Fruit fly (Drosophila melanogaster) whole organism, embryonic: ENCODE data around the gene SP1173.
A peak's percentile ranks its signal among the peaks of the same experiment; 100 is the strongest.

Experiments
- Aef1 ChIP-seq: fragments of 200-800 bp; sonication (Bioruptor generic); IDR thresholded peaks from 3 replicates; pipeline ENCODE4 v1.3.6; 2022; ENCODE audit warnings: missing biosample characterization, missing genetic modification characterization
- Atf6 ChIP-seq: fragments of 200-800 bp; sonication (Bioruptor generic); IDR thresholded peaks from 2 replicates; pipeline ENCODE4 v1.3.6; 2022; ENCODE audit warnings: missing biosample characterization, missing genetic modification characterization
- Bdp1 ChIP-seq: fragments of 200-800 bp; sonication (Bioruptor generic); optimal IDR thresholded peaks from 3 replicates; lab custom pipeline; 2016; ENCODE audit warnings: missing biosample characterization, missing genetic modification characterization
- CG10543 ChIP-seq: fragments of 200-800 bp; sonication (Bioruptor generic); optimal IDR thresholded peaks from 3 replicates; lab custom pipeline; 2017; ENCODE audit warnings: missing biosample characterization, mild to moderate bottlenecking, missing genetic modification characterization, moderate library complexity
- CG11093 ChIP-seq: fragments of 200-800 bp; sonication (Bioruptor generic); IDR thresholded peaks from 3 replicates; pipeline ENCODE4 v1.3.6; 2022; ENCODE audit warnings: missing biosample characterization, missing genetic modification characterization
- CG12071 ChIP-seq: fragments of 200-800 bp; sonication (Bioruptor generic); optimal IDR thresholded peaks from 3 replicates; lab custom pipeline; 2018; ENCODE audit warnings: missing biosample characterization, mild to moderate bottlenecking, missing genetic modification characterization
- CG13123 ChIP-seq: fragments of 200-800 bp; sonication (Bioruptor generic); optimal IDR thresholded peaks from 2 replicates; lab custom pipeline; 2016; ENCODE audit warnings: missing biosample characterization, missing genetic modification characterization
- CG13424 ChIP-seq: fragments of 200-800 bp; sonication (Bioruptor generic); optimal IDR thresholded peaks from 2 replicates; lab custom pipeline; 2019; ENCODE audit warnings: missing biosample characterization, mild to moderate bottlenecking, missing genetic modification characterization, moderate library complexity
- CG14441 ChIP-seq: fragments of 200-800 bp; sonication (Bioruptor generic); IDR thresholded peaks from 2 replicates; pipeline ENCODE4 v1.3.6; 2022; ENCODE audit warnings: missing biosample characterization, missing genetic modification characterization
- CG17359 ChIP-seq: fragments of 200-800 bp; sonication (Bioruptor generic); optimal IDR thresholded peaks from 3 replicates; lab custom pipeline; 2018; ENCODE audit warnings: missing biosample characterization, mild to moderate bottlenecking, missing genetic modification characterization, moderate library complexity
- CG2120 ChIP-seq: fragments of 200-800 bp; sonication (Bioruptor generic); optimal IDR thresholded peaks from 3 replicates; lab custom pipeline; 2016; ENCODE audit warnings: missing biosample characterization, missing genetic modification characterization
- CG2712 ChIP-seq: fragments of 200-800 bp; optimal IDR thresholded peaks from 3 replicates; lab custom pipeline; 2019; ENCODE audit warnings: missing biosample characterization, mild to moderate bottlenecking, missing genetic modification characterization, moderate library complexity
- CG31365 ChIP-seq: fragments of 200-800 bp; sonication (Bioruptor generic); optimal IDR thresholded peaks from 2 replicates; lab custom pipeline; 2018; ENCODE audit warnings: missing biosample characterization, mild to moderate bottlenecking, missing genetic modification characterization
- CG3163 ChIP-seq: fragments of 200-800 bp; sonication (Bioruptor generic); optimal IDR thresholded peaks from 3 replicates; lab custom pipeline; 2016; ENCODE audit warnings: missing biosample characterization, missing genetic modification characterization
- CG32532 ChIP-seq: fragments of 200-800 bp; sonication (Bioruptor generic); IDR thresholded peaks from 2 replicates; pipeline ENCODE4 v1.3.6; 2022; ENCODE audit warnings: missing biosample characterization, missing genetic modification characterization
- CG33557 ChIP-seq: fragments of 200-800 bp; sonication (Bioruptor generic); optimal IDR thresholded peaks from 2 replicates; lab custom pipeline; 2019; ENCODE audit warnings: missing biosample characterization, mild to moderate bottlenecking, missing genetic modification characterization, moderate library complexity
- CG42726 ChIP-seq: fragments of 200-800 bp; sonication (Bioruptor generic); IDR thresholded peaks from 2 replicates; pipeline ENCODE4 v1.3.6; 2022; ENCODE audit warnings: missing biosample characterization, missing genetic modification characterization; ENCODE audit not compliant: partially characterized antibody
- CG5180 ChIP-seq: fragments of 200-800 bp; sonication (Bioruptor generic); optimal IDR thresholded peaks from 3 replicates; lab custom pipeline; 2017; ENCODE audit warnings: missing biosample characterization, missing genetic modification characterization, mild to moderate bottlenecking, moderate library complexity, missing genetic modification reagents
- CTCF ChIP-seq: fragments of 200-800 bp; sonication (Bioruptor generic); optimal IDR thresholded peaks from 2 replicates; lab custom pipeline; 2017; ENCODE audit warnings: missing biosample characterization, mild to moderate bottlenecking, missing genetic modification characterization, moderate library complexity
- CoRest ChIP-seq: fragments of 200-800 bp; sonication (Bioruptor generic); optimal IDR thresholded peaks from 3 replicates; lab custom pipeline; 2018; ENCODE audit warnings: missing biosample characterization, mild to moderate bottlenecking, missing genetic modification characterization, moderate library complexity
- Dbx ChIP-seq: fragments of 200-800 bp; sonication (Bioruptor generic); IDR thresholded peaks from 3 replicates; pipeline ENCODE4 v1.3.6; 2022; ENCODE audit warnings: missing biosample characterization, missing genetic modification characterization
- Doc3 ChIP-seq: fragments of 200-800 bp; sonication (Bioruptor generic); IDR thresholded peaks from 3 replicates; pipeline ENCODE4 v1.3.6; 2022; ENCODE audit warnings: missing biosample characterization, missing genetic modification characterization; ENCODE audit not compliant: partially characterized antibody
- HLH54F ChIP-seq: fragments of 200-800 bp; sonication (Bioruptor generic); optimal IDR thresholded peaks from 3 replicates; lab custom pipeline; 2016; ENCODE audit warnings: missing biosample characterization, missing genetic modification characterization
- HmgZ ChIP-seq: fragments of 200-800 bp; sonication (Bioruptor generic); optimal IDR thresholded peaks from 2 replicates; lab custom pipeline; 2018; ENCODE audit warnings: missing biosample characterization, mild to moderate bottlenecking, missing genetic modification characterization
- Hr39 ChIP-seq: fragments of >200 bp; optimal IDR thresholded peaks from 2 replicates; lab custom pipeline; 2017
- Hsf ChIP-seq: fragments of 200-800 bp; sonication (Bioruptor generic); optimal IDR thresholded peaks from 3 replicates; lab custom pipeline; 2016; ENCODE audit warnings: missing biosample characterization, missing genetic modification characterization
- Lpt ChIP-seq: fragments of >200 bp; optimal IDR thresholded peaks from 2 replicates; lab custom pipeline; 2018; ENCODE audit warnings: missing biosample characterization, missing genetic modification characterization
- Med ChIP-seq: fragments of 200-800 bp; sonication (Bioruptor generic); peaks from one replicate; lab custom pipeline; 2016; ENCODE audit warnings: missing biosample characterization, missing genetic modification characterization, mild to moderate bottlenecking, inconsistent platforms, moderate library complexity
- Meics ChIP-seq: fragments of 200-800 bp; sonication (Bioruptor generic); optimal IDR thresholded peaks from 2 replicates; lab custom pipeline; 2017; ENCODE audit warnings: missing biosample characterization, mild to moderate bottlenecking, missing genetic modification characterization
- Sox100B ChIP-seq: fragments of 200-800 bp; sonication (Bioruptor generic); optimal IDR thresholded peaks from 3 replicates; lab custom pipeline; 2018; ENCODE audit warnings: missing biosample characterization, mild to moderate bottlenecking, missing genetic modification characterization
- Sox102F ChIP-seq: fragments of 200-800 bp; sonication (Bioruptor generic); optimal IDR thresholded peaks from 2 replicates; lab custom pipeline; 2018; ENCODE audit warnings: missing biosample characterization, mild to moderate bottlenecking, missing genetic modification characterization, moderate library complexity
- bigmax ChIP-seq: fragments of 200-800 bp; sonication (Bioruptor generic); optimal IDR thresholded peaks from 2 replicates; lab custom pipeline; 2018; ENCODE audit warnings: missing biosample characterization, mild to moderate bottlenecking, missing genetic modification characterization
- bowl ChIP-seq: fragments of 200-800 bp; sonication (Bioruptor generic); IDR thresholded peaks from 2 replicates; pipeline ENCODE4 v1.3.6; 2022; ENCODE audit warnings: missing biosample characterization, missing genetic modification characterization
- dysf ChIP-seq: fragments of 200-800 bp; sonication (Bioruptor generic); IDR thresholded peaks from 3 replicates; pipeline ENCODE4 v1.3.6; 2022; ENCODE audit warnings: missing biosample characterization, missing genetic modification characterization
- eve ChIP-seq, 2 experiments: fragments of >200 bp; optimal IDR thresholded peaks; 2 replicates each; lab custom pipeline; 2017; ENCODE audit warnings: missing biosample characterization in 2 of 2, missing genetic modification characterization in 2 of 2
- hb ChIP-seq: fragments of 200-800 bp; sonication (Bioruptor generic); IDR thresholded peaks from 3 replicates; pipeline ENCODE4 v1.3.6; 2022; ENCODE audit warnings: missing biosample characterization, missing genetic modification characterization; ENCODE audit not compliant: partially characterized antibody
- kah ChIP-seq: fragments of 200-800 bp; sonication (Bioruptor generic); optimal IDR thresholded peaks from 2 replicates; lab custom pipeline; 2018; ENCODE audit warnings: missing biosample characterization, mild to moderate bottlenecking, missing genetic modification characterization
- klu ChIP-seq: fragments of 200-800 bp; sonication (Bioruptor generic); IDR thresholded peaks from 2 replicates; pipeline ENCODE4 v1.3.6; 2022; ENCODE audit warnings: missing biosample characterization, missing genetic modification characterization
- maf-S ChIP-seq: fragments of 200-800 bp; sonication (Bioruptor generic); optimal IDR thresholded peaks from 2 replicates; lab custom pipeline; 2016; ENCODE audit warnings: missing biosample characterization, missing genetic modification characterization
- pho ChIP-seq: fragments of 200-800 bp; sonication (Bioruptor generic); optimal IDR thresholded peaks from 2 replicates; lab custom pipeline; 2016; ENCODE audit warnings: missing biosample characterization, missing genetic modification characterization
- phol ChIP-seq: fragments of 200-800 bp; sonication (Bioruptor generic); optimal IDR thresholded peaks from 3 replicates; lab custom pipeline; 2018; ENCODE audit warnings: missing biosample characterization, mild to moderate bottlenecking, missing genetic modification characterization, moderate library complexity
- ranshi ChIP-seq: fragments of 200-800 bp; sonication (Bioruptor generic); IDR thresholded peaks from 2 replicates; pipeline ENCODE4 v1.3.6; 2022; ENCODE audit warnings: missing biosample characterization, missing genetic modification characterization
- row ChIP-seq: fragments of 200-800 bp; sonication (Bioruptor generic); IDR thresholded peaks from 3 replicates; pipeline ENCODE4 v1.3.6; 2022; ENCODE audit warnings: missing biosample characterization, missing genetic modification characterization
- schlank ChIP-seq: fragments of 200-800 bp; sonication (Bioruptor generic); optimal IDR thresholded peaks from 2 replicates; lab custom pipeline; 2018; ENCODE audit warnings: missing biosample characterization, mild to moderate bottlenecking, missing genetic modification characterization
- sd ChIP-seq: fragments of 200-800 bp; sonication (Bioruptor generic); optimal IDR thresholded peaks from 3 replicates; lab custom pipeline; 2018; ENCODE audit warnings: missing biosample characterization, mild to moderate bottlenecking, missing genetic modification characterization, moderate library complexity
- sens ChIP-seq: fragments of 200-800 bp; sonication (Bioruptor generic); peaks from one replicate; lab custom pipeline; 2016; ENCODE audit warnings: missing biosample characterization, missing genetic modification characterization
- sug ChIP-seq: fragments of 200-800 bp; optimal IDR thresholded peaks from 2 replicates; lab custom pipeline; 2019; ENCODE audit warnings: missing biosample characterization, mild to moderate bottlenecking, missing genetic modification characterization, moderate library complexity
- tgo ChIP-seq: fragments of 200-800 bp; sonication (Bioruptor generic); IDR thresholded peaks from 3 replicates; pipeline ENCODE4 v1.3.6; 2022; ENCODE audit warnings: missing biosample characterization, missing genetic modification characterization
- trem ChIP-seq: fragments of 200-800 bp; optimal IDR thresholded peaks from 3 replicates; lab custom pipeline; 2019; ENCODE audit warnings: missing biosample characterization, mild to moderate bottlenecking, missing genetic modification characterization, moderate library complexity
- vvl ChIP-seq: fragments of 200-800 bp; sonication (Bioruptor generic); IDR thresholded peaks from 2 replicates; pipeline ENCODE4 v1.3.6; 2022; ENCODE audit warnings: missing biosample characterization, missing genetic modification characterization

The SP1173 gene

DNA sequence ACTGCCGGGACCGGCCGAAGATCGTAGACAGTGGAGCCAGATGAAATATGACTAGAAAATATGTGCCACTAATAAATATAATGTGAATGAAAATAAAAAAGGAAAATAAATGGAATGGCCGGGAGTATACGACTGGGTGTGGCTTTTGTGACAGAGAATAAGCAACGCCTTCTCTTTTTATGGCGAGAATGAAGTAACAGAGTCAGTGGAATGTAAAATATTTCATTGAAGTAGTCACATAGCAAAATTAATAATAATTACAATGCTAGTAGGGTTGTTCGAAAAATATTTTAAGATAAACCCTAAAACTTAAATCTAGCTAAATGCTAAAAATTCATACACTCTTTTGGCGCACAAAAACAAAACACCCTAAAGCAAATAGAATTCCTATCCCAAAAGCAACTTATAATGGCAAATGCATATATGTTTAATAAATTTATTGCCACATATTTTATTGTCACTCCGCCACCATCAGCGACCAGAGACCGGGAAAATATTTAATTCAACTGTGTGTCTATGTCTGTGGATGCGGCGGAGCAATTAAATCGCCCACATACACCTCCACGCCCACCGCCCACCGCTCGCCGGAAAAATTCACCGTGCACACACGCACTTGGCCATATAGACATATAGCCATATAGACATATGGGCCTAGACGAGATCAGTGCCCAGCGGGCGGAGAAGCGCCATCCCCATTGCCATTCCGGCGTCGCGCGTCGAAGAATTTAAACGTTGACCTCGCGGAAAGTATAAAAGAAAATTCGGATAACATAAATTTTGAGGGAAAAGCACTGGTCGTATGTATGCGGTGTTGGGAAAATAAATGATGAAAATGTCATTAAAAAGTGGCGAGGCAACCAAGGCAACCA, 3.6 kb upstream of the SP1173 start:
- no peak for TF ChIP-seq Atf6 (GFP tag; lab: Robert Waterston, UW)
- TF ChIP-seq pho (GFP tag; lab: Kevin White, UChicago) = peak; percentile 8
- no peak for TF ChIP-seq CG12071 (GFP tag; lab: Kevin White, UChicago)
- no peak for TF ChIP-seq Hr39
- 0 out of 3 replicates have a peak, but pooled peaks have one; percentile 30 for TF ChIP-seq tgo
- peak; percentile 20 for TF ChIP-seq CG17359 (tag; lab: Kevin White, UChicago)
- peak; percentile 34; the same call in 1 of the 2 replicates for TF ChIP-seq ranshi
- peak; percentile 42 for TF ChIP-seq CG2120 (GFP tag; lab: Kevin White, UChicago)
- no peak for TF ChIP-seq bowl (GFP tag; lab: Robert Waterston, UW)
- peak in 1 of 2 experiments; percentile 15 for TF ChIP-seq eve (GFP tag; optimal IDR thresholded peaks at IDR 0.05; lab: Kevin White, UChicago)
- TF ChIP-seq vvl (GFP tag; lab: Robert Waterston, UW) = no peak
- no peak for TF ChIP-seq HLH54F (GFP tag; lab: Kevin White, UChicago)
- TF ChIP-seq Med = peak; percentile 63
- no peak for TF ChIP-seq CG42726 (GFP tag; lab: Robert Waterston, UW)
- TF ChIP-seq klu (GFP tag; lab: Robert Waterston, UW) = no peak
- no peak for TF ChIP-seq Doc3
- no peak for TF ChIP-seq CG11093 (GFP tag; lab: Robert Waterston, UW)
- no peak for TF ChIP-seq kah (GFP tag; lab: Kevin White, UChicago)
- TF ChIP-seq dysf (GFP tag; lab: Robert Waterston, UW) = peak; percentile 55; the same call in 1 of the 3 replicates
- peak; percentile 4 for TF ChIP-seq Sox100B (GFP tag; lab: Kevin White, UChicago)
- TF ChIP-seq sens = peak; percentile 47
- TF ChIP-seq sd (tag; lab: Kevin White, UChicago) = peak; percentile 93
- no peak for TF ChIP-seq CG3163 (GFP tag; lab: Kevin White, UChicago)
- TF ChIP-seq sug (tag; lab: Kevin White, UChicago) = peak; percentile 11
- no peak for TF ChIP-seq trem
- TF ChIP-seq CG13424 (tag; lab: Kevin White, UChicago) = peak; percentile 51
- no peak for TF ChIP-seq CTCF (GFP tag; lab: Kevin White, UChicago)
- TF ChIP-seq Dbx (GFP tag; lab: Robert Waterston, UW) = 0 out of 3 replicates have a peak, but pooled peaks have one; percentile 13
- TF ChIP-seq CG31365 = no peak
- no peak for TF ChIP-seq CG33557
- no peak for TF ChIP-seq Bdp1 (GFP tag; lab: Kevin White, UChicago)
- TF ChIP-seq HmgZ (tag; lab: Kevin White, UChicago) = no peak
- 0 out of 2 replicates have a peak, but pooled peaks have one; percentile 12 for TF ChIP-seq CG32532 (GFP tag; lab: Robert Waterston, UW)
- TF ChIP-seq maf-S (GFP tag; lab: Kevin White, UChicago) = no peak
- no peak for TF ChIP-seq hb (GFP tag; lab: Robert Waterston, UW)
- TF ChIP-seq phol (tag; lab: Kevin White, UChicago) = peak; percentile 33
- TF ChIP-seq Sox102F (GFP tag; lab: Kevin White, UChicago) = peak; percentile 53
- TF ChIP-seq Aef1 (GFP tag; lab: Robert Waterston, UW) = no peak
- TF ChIP-seq Lpt (GFP tag; lab: Kevin White, UChicago) = no peak
- peak; percentile 35 for TF ChIP-seq CoRest (tag; lab: Kevin White, UChicago)
- TF ChIP-seq bigmax (GFP tag; lab: Kevin White, UChicago) = no peak
- peak; percentile 74 for TF ChIP-seq CG10543
- TF ChIP-seq schlank (tag; lab: Kevin White, UChicago) = no peak
- TF ChIP-seq CG2712 (tag; lab: Kevin White, UChicago) = peak; percentile 10
- peak; percentile 21 for TF ChIP-seq Meics
- no peak for TF ChIP-seq CG5180 (GFP tag; lab: Kevin White, UChicago)
- peak; percentile 39; the same call in 2 of the 3 replicates for TF ChIP-seq row (GFP tag; lab: Robert Waterston, UW)
- no peak for TF ChIP-seq CG14441 (GFP tag; lab: Robert Waterston, UW)
- no peak for TF ChIP-seq CG13123
- TF ChIP-seq Hsf (GFP tag; lab: Kevin White, UChicago) = peak; percentile 7
